Fruit fly (Drosophila melanogaster) whole organism, embryonic: ENCODE data around the gene CG13029.

ENCODE experiments used
- CG10274 ChIP-seq: fragments of 200-800 bp; sonication (Bioruptor generic); optimal IDR thresholded peaks from 3 replicates; lab custom pipeline; 2017; ENCODE audit warnings: missing biosample characterization, mild to moderate bottlenecking, missing genetic modification characterization
- CG10366 ChIP-seq: fragments of 200-800 bp; sonication (Bioruptor generic); IDR thresholded peaks from 2 replicates; pipeline ENCODE4 v1.3.6; 2022; ENCODE audit warnings: missing biosample characterization, missing genetic modification characterization
- CG10462 ChIP-seq: fragments of 200-800 bp; sonication (Bioruptor generic); optimal IDR thresholded peaks from 2 replicates; lab custom pipeline; 2016; ENCODE audit warnings: missing biosample characterization, missing genetic modification characterization
- CG11695 ChIP-seq: fragments of 200-800 bp; sonication (Bioruptor generic); IDR thresholded peaks from 3 replicates; pipeline ENCODE4 v1.3.6; 2022; ENCODE audit warnings: missing biosample characterization, missing genetic modification characterization
- CG12391 ChIP-seq: fragments of 200-800 bp; sonication (Bioruptor generic); optimal IDR thresholded peaks from 3 replicates; lab custom pipeline; 2018; ENCODE audit warnings: missing biosample characterization, mild to moderate bottlenecking, missing genetic modification characterization, moderate library complexity
- CG13123 ChIP-seq: fragments of 200-800 bp; sonication (Bioruptor generic); optimal IDR thresholded peaks from 2 replicates; lab custom pipeline; 2016; ENCODE audit warnings: missing biosample characterization, missing genetic modification characterization
- CG13424 ChIP-seq: fragments of 200-800 bp; sonication (Bioruptor generic); optimal IDR thresholded peaks from 2 replicates; lab custom pipeline; 2019; ENCODE audit warnings: missing biosample characterization, mild to moderate bottlenecking, missing genetic modification characterization, moderate library complexity
- CG15073 ChIP-seq: fragments of 200-800 bp; sonication (Bioruptor generic); optimal IDR thresholded peaks from 2 replicates; lab custom pipeline; 2016; ENCODE audit warnings: missing biosample characterization, missing genetic modification characterization
- CG15269 ChIP-seq: fragments of 200-800 bp; sonication (Bioruptor generic); optimal IDR thresholded peaks from 2 replicates; lab custom pipeline; 2018; ENCODE audit warnings: missing biosample characterization, mild to moderate bottlenecking, missing genetic modification characterization, moderate library complexity
- CG17568 ChIP-seq: fragments of 200-800 bp; sonication (Bioruptor generic); optimal IDR thresholded peaks from 2 replicates; lab custom pipeline; 2018; ENCODE audit warnings: missing biosample characterization, mild to moderate bottlenecking, missing genetic modification characterization, moderate library complexity
- CG17829 ChIP-seq: fragments of 200-800 bp; optimal IDR thresholded peaks from 2 replicates; lab custom pipeline; 2019; ENCODE audit warnings: missing biosample characterization, mild to moderate bottlenecking, missing genetic modification characterization, moderate library complexity
- CG1832 ChIP-seq: fragments of 200-800 bp; sonication (Bioruptor generic); optimal IDR thresholded peaks from 2 replicates; lab custom pipeline; 2017; ENCODE audit warnings: missing biosample characterization, mild to moderate bottlenecking, missing genetic modification characterization, inconsistent platforms
- CG2712 ChIP-seq: fragments of 200-800 bp; optimal IDR thresholded peaks from 3 replicates; lab custom pipeline; 2019; ENCODE audit warnings: missing biosample characterization, mild to moderate bottlenecking, missing genetic modification characterization, moderate library complexity
- CG30403 ChIP-seq: fragments of 200-800 bp; sonication (Bioruptor generic); optimal IDR thresholded peaks from 3 replicates; lab custom pipeline; 2016; ENCODE audit warnings: missing biosample characterization, missing genetic modification characterization
- CG43689 ChIP-seq: fragments of 200-800 bp; sonication (Bioruptor generic); IDR thresholded peaks from 2 replicates; pipeline ENCODE4 v1.3.6; 2022; ENCODE audit warnings: missing biosample characterization, missing genetic modification characterization
- CG4730 ChIP-seq: fragments of 200-800 bp; sonication (Bioruptor generic); IDR thresholded peaks from 2 replicates; pipeline ENCODE4 v1.3.6; 2022; ENCODE audit warnings: missing biosample characterization, missing genetic modification characterization
- CG6689 ChIP-seq: fragments of 200-800 bp; sonication (Bioruptor generic); IDR thresholded peaks from 2 replicates; pipeline ENCODE4 v1.3.6; 2022; ENCODE audit warnings: missing biosample characterization, missing genetic modification characterization
- CG7839 ChIP-seq: fragments of 200-800 bp; sonication (Bioruptor generic); optimal IDR thresholded peaks from 3 replicates; lab custom pipeline; 2018; ENCODE audit warnings: missing biosample characterization, mild to moderate bottlenecking, missing genetic modification characterization, moderate library complexity
- CG8924 ChIP-seq: fragments of 200-800 bp; optimal IDR thresholded peaks from 3 replicates; lab custom pipeline; 2019; ENCODE audit warnings: missing biosample characterization, mild to moderate bottlenecking, missing genetic modification characterization, moderate library complexity
- CG9727 ChIP-seq: fragments of 200-800 bp; sonication (Bioruptor generic); optimal IDR thresholded peaks from 3 replicates; lab custom pipeline; 2017; ENCODE audit warnings: missing biosample characterization, mild to moderate bottlenecking, missing genetic modification characterization
- Dek ChIP-seq: fragments of 200-800 bp; sonication (Bioruptor generic); optimal IDR thresholded peaks from 3 replicates; lab custom pipeline; 2019; ENCODE audit warnings: missing biosample characterization, mild to moderate bottlenecking, missing genetic modification characterization, moderate library complexity
- Eip74EF ChIP-seq, 2 experiments: fragments of 200-800 bp in 1 of 2; fragments of >200 bp in 1 of 2; sonication (Bioruptor generic) in 1 of 2; optimal IDR thresholded peaks; 2 replicates each; lab custom pipeline; 2017 to 2019; ENCODE audit warnings: missing biosample characterization in 2 of 2, missing genetic modification characterization in 2 of 2, mild to moderate bottlenecking in 1 of 2, moderate library complexity in 1 of 2
- Fer3 ChIP-seq: fragments of 200-800 bp; sonication (Bioruptor generic); optimal IDR thresholded peaks from 2 replicates; lab custom pipeline; 2018; ENCODE audit warnings: missing biosample characterization, mild to moderate bottlenecking, missing genetic modification characterization, moderate library complexity
- Gsc ChIP-seq: fragments of 200-800 bp; sonication (Bioruptor generic); IDR thresholded peaks from 2 replicates; pipeline ENCODE4 v1.3.6; 2022; ENCODE audit warnings: missing biosample characterization, missing genetic modification characterization
- Gug ChIP-seq: fragments of 200-800 bp; sonication (Bioruptor generic); IDR thresholded peaks from 4 replicates; pipeline ENCODE4 v1.3.6; 2022; ENCODE audit warnings: missing biosample characterization, missing genetic modification characterization
- Hr51 ChIP-seq, 2 experiments: fragments of 200-800 bp; sonication (Bioruptor generic); optimal IDR thresholded peaks; 2 replicates in 1 of 2; 3 replicates in 1 of 2; lab custom pipeline; 2016 to 2018; ENCODE audit warnings: missing biosample characterization in 2 of 2, missing genetic modification characterization in 2 of 2, mild to moderate bottlenecking in 1 of 2, moderate library complexity in 1 of 2
- NC2β ChIP-seq: fragments of 200-800 bp; sonication (Bioruptor generic); optimal IDR thresholded peaks from 2 replicates; lab custom pipeline; 2016; ENCODE audit warnings: missing biosample characterization, missing genetic modification characterization
- Nf-YC ChIP-seq: fragments of 200-800 bp; optimal IDR thresholded peaks from 3 replicates; lab custom pipeline; 2019; ENCODE audit warnings: missing biosample characterization, mild to moderate bottlenecking, missing genetic modification characterization, moderate library complexity
- Oli ChIP-seq: fragments of 200-800 bp; sonication (Bioruptor generic); optimal IDR thresholded peaks from 2 replicates; lab custom pipeline; 2018; ENCODE audit warnings: missing biosample characterization, mild to moderate bottlenecking, missing genetic modification characterization, moderate library complexity
- PHDP ChIP-seq: fragments of 200-800 bp; sonication (Bioruptor generic); optimal IDR thresholded peaks from 3 replicates; lab custom pipeline; 2018; ENCODE audit warnings: missing biosample characterization, mild to moderate bottlenecking, missing genetic modification characterization, moderate library complexity
- Sin3A ChIP-seq: fragments of >200 bp; optimal IDR thresholded peaks from 2 replicates; lab custom pipeline; 2018
- Sox100B ChIP-seq: fragments of 200-800 bp; sonication (Bioruptor generic); optimal IDR thresholded peaks from 3 replicates; lab custom pipeline; 2018; ENCODE audit warnings: missing biosample characterization, mild to moderate bottlenecking, missing genetic modification characterization
- Sry-β ChIP-seq: fragments of 200-800 bp; sonication (Bioruptor generic); optimal IDR thresholded peaks from 2 replicates; lab custom pipeline; 2018; ENCODE audit warnings: missing biosample characterization, mild to moderate bottlenecking, missing genetic modification characterization, moderate library complexity
- Ssrp ChIP-seq: fragments of 200-800 bp; sonication (Bioruptor generic); optimal IDR thresholded peaks from 2 replicates; lab custom pipeline; 2018; ENCODE audit warnings: missing biosample characterization, mild to moderate bottlenecking, missing genetic modification characterization, moderate library complexity
- az2 ChIP-seq: fragments of 200-800 bp; sonication (Bioruptor generic); optimal IDR thresholded peaks from 3 replicates; lab custom pipeline; 2016; ENCODE audit warnings: missing biosample characterization, missing genetic modification characterization
- chinmo ChIP-seq: fragments of 200-800 bp; sonication (Bioruptor generic); IDR thresholded peaks from 4 replicates; pipeline ENCODE4 v1.3.6; 2022; ENCODE audit warnings: missing biosample characterization, missing genetic modification characterization; ENCODE audit not compliant: partially characterized antibody
- crp ChIP-seq, 2 experiments: fragments of 200-800 bp; sonication (Bioruptor generic); optimal IDR thresholded peaks; 2 replicates in 1 of 2; 3 replicates in 1 of 2; lab custom pipeline; 2017; ENCODE audit warnings: missing biosample characterization in 2 of 2, missing genetic modification characterization in 2 of 2, mild to moderate bottlenecking in 1 of 2, moderate library complexity in 1 of 2
- gro ChIP-seq: fragments of 200-800 bp; sonication (Bioruptor generic); optimal IDR thresholded peaks from 2 replicates; lab custom pipeline; 2016; ENCODE audit warnings: missing biosample characterization, missing genetic modification characterization
- insv ChIP-seq, 2 experiments: fragments of 200-800 bp; sonication (Bioruptor generic); optimal IDR thresholded peaks; 3 replicates each; lab custom pipeline; 2016 to 2018; ENCODE audit warnings: missing biosample characterization in 2 of 2, missing genetic modification characterization in 2 of 2
- jigr1 ChIP-seq: fragments of 200-800 bp; sonication (Bioruptor generic); IDR thresholded peaks from 3 replicates; pipeline ENCODE4 v1.3.6; 2022; ENCODE audit warnings: missing biosample characterization, missing genetic modification characterization
- kah ChIP-seq: fragments of 200-800 bp; sonication (Bioruptor generic); optimal IDR thresholded peaks from 2 replicates; lab custom pipeline; 2018; ENCODE audit warnings: missing biosample characterization, mild to moderate bottlenecking, missing genetic modification characterization
- lola ChIP-seq, 3 experiments: fragments of >200 bp in 2 of 3; fragments of 200-800 bp in 1 of 3; sonication (Bioruptor generic) in 1 of 3; optimal IDR thresholded peaks; 2 replicates each; lab custom pipeline; 2017 to 2019; ENCODE audit warnings: missing biosample characterization in 3 of 3, missing genetic modification characterization in 3 of 3, mild to moderate bottlenecking in 1 of 3, moderate library complexity in 1 of 3
- mam ChIP-seq: fragments of 200-800 bp; sonication (Bioruptor generic); optimal IDR thresholded peaks from 3 replicates; lab custom pipeline; 2016; ENCODE audit warnings: missing biosample characterization, missing genetic modification characterization
- nmo ChIP-seq: fragments of 200-800 bp; sonication (Bioruptor generic); optimal IDR thresholded peaks from 2 replicates; lab custom pipeline; 2018; ENCODE audit warnings: missing biosample characterization, mild to moderate bottlenecking, missing genetic modification characterization, moderate library complexity
- peb ChIP-seq: fragments of 200-800 bp; sonication (Bioruptor generic); IDR thresholded peaks from 2 replicates; pipeline ENCODE4 v1.3.6; 2022; ENCODE audit warnings: missing biosample characterization, missing genetic modification characterization
- pfk ChIP-seq: fragments of 200-800 bp; sonication (Bioruptor generic); optimal IDR thresholded peaks from 2 replicates; lab custom pipeline; 2018; ENCODE audit warnings: missing biosample characterization, mild to moderate bottlenecking, missing genetic modification characterization, moderate library complexity
- phol ChIP-seq: fragments of 200-800 bp; sonication (Bioruptor generic); optimal IDR thresholded peaks from 3 replicates; lab custom pipeline; 2018; ENCODE audit warnings: missing biosample characterization, mild to moderate bottlenecking, missing genetic modification characterization, moderate library complexity
- run ChIP-seq: fragments of 200-800 bp; sonication (Bioruptor generic); optimal IDR thresholded peaks from 3 replicates; lab custom pipeline; 2018; ENCODE audit warnings: missing biosample characterization, mild to moderate bottlenecking, missing genetic modification characterization
- toy ChIP-seq: fragments of 200-800 bp; sonication (Bioruptor generic); IDR thresholded peaks from 2 replicates; pipeline ENCODE4 v1.3.6; 2022; ENCODE audit warnings: missing biosample characterization, missing genetic modification characterization
- vvl ChIP-seq: fragments of 200-800 bp; sonication (Bioruptor generic); IDR thresholded peaks from 2 replicates; pipeline ENCODE4 v1.3.6; 2022; ENCODE audit warnings: missing biosample characterization, missing genetic modification characterization

Gene CG13029

dm6 chr3L:16825195-16825594 is 35.2 kb upstream of the CG13029 start (continued):
- TF ChIP-seq CG6689 (peak; percentile 29; the same call in 1 of the 2 replicates), CG8924 (peak; percentile 29), Eip74EF (GFP tag; optimal IDR thresholded peaks at IDR 0.05; lab: Kevin White, UChicago) (no peak), CG13424 (tag; lab: Kevin White, UChicago) (peak; percentile 56), CG15073 (GFP tag; lab: Kevin White, UChicago) (no peak), Gug (GFP tag; lab: Robert Waterston, UW) (no peak), CG10274 (no peak), CG11695 (peak; percentile 32; the same call in 1 of the 3 replicates), jigr1 (GFP tag; lab: Robert Waterston, UW) (no peak), CG4730 (GFP tag; lab: Robert Waterston, UW) (no peak), Fer3 (tag; lab: Kevin White, UChicago) (no peak), CG15269 (peak; percentile 62), CG17568 (GFP tag; lab: Kevin White, UChicago) (no peak), nmo (GFP tag; lab: Kevin White, UChicago) (peak; percentile 45), CG10462 (GFP tag; lab: Kevin White, UChicago) (no peak), pfk (GFP tag; lab: Kevin White, UChicago) (no peak), kah (no peak), Sin3A (lab: Kevin White, UChicago) (no peak), vvl (GFP tag; lab: Robert Waterston, UW) (no peak), phol (no peak), insv (GFP tag; optimal IDR thresholded peaks at IDR 0.05; lab: Kevin White, UChicago) (no peak), peb (GFP tag; lab: Robert Waterston, UW) (no peak), crp (GFP tag; optimal IDR thresholded peaks at IDR 0.05; lab: Kevin White, UChicago) (no peak), CG43689 (GFP tag; lab: Robert Waterston, UW) (no peak), Sry-β (GFP tag; lab: Kevin White, UChicago) (no peak), Sox100B (GFP tag; lab: Kevin White, UChicago) (peak; percentile 13), Nf-YC (tag; lab: Kevin White, UChicago) (peak; percentile 52), CG30403 (GFP tag; lab: Kevin White, UChicago) (peak; percentile 17), CG12391 (tag; lab: Kevin White, UChicago) (peak; percentile 40), lola (GFP tag; optimal IDR thresholded peaks at IDR 0.05; lab: Kevin White, UChicago) (peak in 1 of 3 experiments; percentile 16), CG2712 (tag; lab: Kevin White, UChicago) (peak; percentile 31), Oli (tag; lab: Kevin White, UChicago) (peak; percentile 7), CG10366 (GFP tag; lab: Robert Waterston, UW) (no peak), CG1832 (GFP tag; lab: Kevin White, UChicago) (no peak), CG7839 (peak; percentile 56), NC2β (GFP tag; lab: Kevin White, UChicago) (no peak), Hr51 (GFP tag; optimal IDR thresholded peaks at IDR 0.05; lab: Kevin White, UChicago) (peak in 1 of 2 experiments; percentile 75), CG17829 (tag; lab: Kevin White, UChicago) (peak; percentile 19), toy (GFP tag; lab: Robert Waterston, UW) (no peak), Gsc (GFP tag; lab: Robert Waterston, UW) (no peak), chinmo (GFP tag; lab: Robert Waterston, UW) (no peak), Dek (tag; lab: Kevin White, UChicago) (no peak), az2 (peak; percentile 1), mam (no peak), PHDP (tag; lab: Kevin White, UChicago) (no peak), CG13123 (no peak), Ssrp (peak; percentile 46), CG9727 (GFP tag; lab: Kevin White, UChicago) (peak; percentile 9), run (tag; lab: Kevin White, UChicago) (no peak), gro (GFP tag; lab: Kevin White, UChicago) (no peak)
